Worm (Caenorhabditis elegans) whole organism, young adult: ENCODE measurements around the gene mai-2.
A peak's percentile ranks its signal among the peaks of the same experiment; 100 is the strongest.
"Not testable (repeated sequence)": the region's sequence is repeated elsewhere in the genome, so short reads cannot be mapped to it uniquely, and the experiment has no call there.

ENCODE experiments used
- B0261.1 ChIP-seq: sonication (generic microtip); optimal IDR thresholded peaks from 2 replicates; lab custom pipeline; 2016; ENCODE audit warnings: mild to moderate bottlenecking, missing genetic modification characterization, moderate library complexity, missing compliant biosample characterization
- B0336.3 ChIP-seq: fragments of 200-800 bp; sonication (Bioruptor generic); IDR thresholded peaks from 2 replicates; pipeline ENCODE4 v1.3.6; 2022; ENCODE audit warnings: missing genetic modification characterization, missing compliant biosample characterization
- C06A6.2 ChIP-seq: fragments of 200-800 bp; sonication (Bioruptor generic); conservative IDR thresholded peaks from 2 replicates; pipeline ENCODE4 v1.3.6; 2022; ENCODE audit warnings: missing genetic modification characterization, missing compliant biosample characterization
- F49E8.2 ChIP-seq: sonication (generic microtip); optimal IDR thresholded peaks from 3 replicates; lab custom pipeline; 2017; ENCODE audit warnings: missing genetic modification characterization, mild to moderate bottlenecking, missing compliant biosample characterization, antibody characterized with exemption, moderate library complexity; ENCODE audit not compliant: insufficient read depth
- F57A8.1 ChIP-seq: fragments of 200-800 bp; sonication (Bioruptor generic); optimal IDR thresholded peaks from 2 replicates; lab custom pipeline; 2018; ENCODE audit warnings: mild to moderate bottlenecking, missing genetic modification characterization, moderate library complexity, missing compliant biosample characterization
- F57C9.4 ChIP-seq: sonication (generic microtip); optimal IDR thresholded peaks from 2 replicates; lab custom pipeline; 2017; ENCODE audit warnings: mild to moderate bottlenecking, missing genetic modification characterization, missing compliant biosample characterization
- ama-1 ChIP-seq, 3 experiments: fragments of 150-350 bp in 1 of 3; sonication (generic microtip) in 2 of 3; optimal IDR thresholded peaks; 2 replicates each; lab custom pipeline; 2014 to 2018; ENCODE audit warnings: missing biosample characterization in 2 of 3, missing genetic modification characterization in 2 of 3, missing genetic modification reagents in 2 of 3
- attf-6 ChIP-seq: fragments of 200-800 bp; sonication (Bioruptor generic); IDR thresholded peaks from 2 replicates; pipeline ENCODE4 v1.3.6; 2022; ENCODE audit warnings: missing genetic modification reagents, missing genetic modification characterization, missing compliant biosample characterization
- bed-2 ChIP-seq: fragments of 200-800 bp; sonication (Bioruptor generic); IDR thresholded peaks from 2 replicates; pipeline ENCODE4 v1.3.6; 2022; ENCODE audit warnings: missing genetic modification reagents, missing genetic modification characterization, missing compliant biosample characterization
- ceh-100 ChIP-seq: fragments of 200-800 bp; sonication (Bioruptor generic); IDR thresholded peaks from 2 replicates; pipeline ENCODE4 v1.3.6; 2022; ENCODE audit warnings: missing genetic modification reagents, missing genetic modification characterization, missing compliant biosample characterization
- ceh-79 ChIP-seq: sonication (generic microtip); optimal IDR thresholded peaks from 2 replicates; lab custom pipeline; 2017; ENCODE audit warnings: mild to moderate bottlenecking, missing genetic modification characterization, missing compliant biosample characterization
- egrh-3 ChIP-seq: fragments of 200-800 bp; sonication (Bioruptor generic); IDR thresholded peaks from 2 replicates; pipeline ENCODE4 v1.3.6; 2022; ENCODE audit warnings: missing genetic modification reagents, missing genetic modification characterization, missing compliant biosample characterization
- ekl-4 ChIP-seq: fragments of 200-800 bp; sonication (Bioruptor generic); IDR thresholded peaks from 2 replicates; pipeline ENCODE4 v1.3.6; 2022; ENCODE audit warnings: missing genetic modification reagents, missing genetic modification characterization, missing compliant biosample characterization
- hsf-1 ChIP-seq: fragments of 200-800 bp; sonication (Bioruptor generic); IDR thresholded peaks from 2 replicates; pipeline ENCODE4 v1.3.6; 2022; ENCODE audit warnings: missing genetic modification reagents, missing genetic modification characterization, missing compliant biosample characterization
- let-607 ChIP-seq, 2 experiments: fragments of 200-800 bp in 1 of 2; sonication (Bioruptor generic) in 1 of 2; sonication (generic microtip) in 1 of 2; optimal IDR thresholded peaks; 2 replicates each; lab custom pipeline; 2016 to 2018; ENCODE audit warnings: mild to moderate bottlenecking in 2 of 2, missing compliant biosample characterization in 2 of 2, missing genetic modification characterization in 2 of 2, moderate library complexity in 2 of 2, missing genotype in 1 of 2
- lir-1 ChIP-seq: fragments of 200-800 bp; sonication (Bioruptor generic); conservative IDR thresholded peaks from 2 replicates; pipeline ENCODE4 v1.3.6; 2022; ENCODE audit warnings: missing genetic modification reagents, missing genetic modification characterization, missing compliant biosample characterization
- mxl-1 ChIP-seq: sonication (generic microtip); optimal IDR thresholded peaks from 2 replicates; lab custom pipeline; 2016; ENCODE audit warnings: missing genetic modification characterization, missing compliant biosample characterization
- nhr-120 ChIP-seq: fragments of 200-800 bp; sonication (Bioruptor generic); IDR thresholded peaks from 2 replicates; pipeline ENCODE4 v1.3.6; 2022; ENCODE audit warnings: missing genetic modification characterization, missing compliant biosample characterization
- nhr-80 ChIP-seq: sonication (generic microtip); optimal IDR thresholded peaks from 2 replicates; lab custom pipeline; 2016; ENCODE audit warnings: missing genetic modification characterization, missing compliant biosample characterization
- nhr-90 ChIP-seq: sonication (generic microtip); optimal IDR thresholded peaks from 2 replicates; lab custom pipeline; 2016; ENCODE audit warnings: missing genotype, mild to moderate bottlenecking, missing genetic modification characterization, missing compliant biosample characterization
- pbrm-1 ChIP-seq: fragments of 200-800 bp; sonication (Bioruptor generic); IDR thresholded peaks from 2 replicates; pipeline ENCODE4 v1.3.6; 2022; ENCODE audit warnings: missing genetic modification reagents, missing genetic modification characterization, missing compliant biosample characterization
- rcor-1 ChIP-seq: fragments of 200-800 bp; sonication (Bioruptor generic); IDR thresholded peaks from 2 replicates; pipeline ENCODE4 v1.3.6; 2022; ENCODE audit warnings: missing genetic modification reagents, missing genetic modification characterization, missing compliant biosample characterization
- rec-8 ChIP-seq, 2 experiments: sonication (generic microtip); optimal IDR thresholded peaks; 2 replicates each; lab custom pipeline; 2016; ENCODE audit warnings: mild to moderate bottlenecking in 2 of 2, missing genetic modification characterization in 2 of 2, missing genetic modification reagents in 2 of 2, missing genotype in 2 of 2, missing biosample characterization in 1 of 2, missing compliant biosample characterization in 1 of 2, moderate library complexity in 1 of 2
- snpc-4 ChIP-seq, 5 experiments: fragments of 150-350 bp in 1 of 5; sonication (generic microtip) in 4 of 5; optimal IDR thresholded peaks; 2 replicates each; lab custom pipeline; 2014 to 2018; ENCODE audit warnings: missing genetic modification characterization in 5 of 5, missing biosample characterization in 3 of 5, antibody characterized with exemption in 2 of 5, mild to moderate bottlenecking in 2 of 5, missing compliant biosample characterization in 2 of 5, missing genotype in 2 of 5, moderate library complexity in 2 of 5, missing genetic modification reagents in 1 of 5
- tbp1 ChIP-seq: fragments of 200-800 bp; sonication (Bioruptor generic); optimal IDR thresholded peaks from 2 replicates; lab custom pipeline; 2018; ENCODE audit warnings: mild to moderate bottlenecking, missing genetic modification characterization, missing compliant biosample characterization
- tlf-1 ChIP-seq: fragments of 200-800 bp; sonication (Bioruptor generic); optimal IDR thresholded peaks from 2 replicates; lab custom pipeline; 2018; ENCODE audit warnings: mild to moderate bottlenecking, missing genetic modification characterization, missing compliant biosample characterization
- zfh-2 ChIP-seq: fragments of 200-800 bp; sonication (Bioruptor generic); conservative IDR thresholded peaks from 2 replicates; pipeline ENCODE4 v1.3.6; 2022; ENCODE audit warnings: missing genetic modification reagents, missing genetic modification characterization, missing compliant biosample characterization
- ztf-25 ChIP-seq: fragments of 200-800 bp; sonication (Bioruptor generic); IDR thresholded peaks from 2 replicates; pipeline ENCODE4 v1.3.6; 2022; ENCODE audit warnings: missing genetic modification reagents, missing genetic modification characterization, missing compliant biosample characterization

Gene mai-2

DNA sequence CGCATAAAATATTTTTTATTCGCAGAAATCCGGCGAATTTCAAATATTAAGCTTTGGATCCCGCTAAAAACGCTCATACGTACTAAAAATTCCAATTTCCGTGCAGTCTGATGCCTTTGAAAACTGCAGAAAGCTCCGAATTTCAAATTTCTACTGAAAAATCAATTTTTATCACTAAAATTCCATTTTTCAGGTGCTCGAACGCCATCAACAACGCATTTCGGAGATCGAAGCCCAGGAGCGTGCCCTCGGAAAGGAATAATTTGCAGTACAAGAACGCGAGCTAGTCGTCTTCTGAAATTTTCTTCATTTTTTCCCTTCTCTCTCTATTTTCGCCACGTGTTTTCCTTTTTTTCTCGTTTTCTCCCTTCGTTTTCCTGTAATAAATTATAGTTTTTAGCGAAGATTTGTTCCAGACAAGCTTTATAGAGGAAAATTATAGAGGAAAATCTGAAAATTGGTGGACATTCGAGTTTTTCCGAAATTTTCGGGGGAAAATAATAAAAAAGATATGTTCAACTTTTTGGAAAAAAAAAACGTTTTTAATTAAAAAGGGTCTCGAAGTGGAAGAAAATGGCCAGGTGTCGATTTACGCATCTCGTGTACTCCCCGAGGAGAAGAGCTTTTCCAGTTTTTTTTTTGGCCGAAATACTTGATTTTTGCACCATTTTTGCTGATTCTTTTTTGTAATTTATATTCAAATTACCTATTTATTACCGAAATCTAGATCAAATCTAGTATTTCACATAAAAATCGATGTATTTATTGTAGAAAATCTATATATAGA, 987 bp downstream of the mai-2 start:
- TF ChIP-seq B0336.3 (GFP tag; lab: Robert Waterston, UW), result peak; percentile 45; the same call in 1 of the 2 replicates
- peak in 1 of 2 experiments; percentile 13 for TF ChIP-seq let-607 (tag; optimal IDR thresholded peaks at IDR 0.05; lab: Kevin White, UChicago)
- no peak for TF ChIP-seq ama-1 (optimal IDR thresholded peaks at IDR 0.05; lab: Kevin White, UChicago)
- peak in 1 of 2 experiments; percentile 47 for TF ChIP-seq ama-1 (GFP tag; optimal IDR thresholded peaks at IDR 0.05; lab: Kevin White, UChicago)
- TF ChIP-seq tlf-1, result peak; percentile 4
- TF ChIP-seq lir-1 (GFP tag; lab: Robert Waterston, UW), result no peak

DNA sequence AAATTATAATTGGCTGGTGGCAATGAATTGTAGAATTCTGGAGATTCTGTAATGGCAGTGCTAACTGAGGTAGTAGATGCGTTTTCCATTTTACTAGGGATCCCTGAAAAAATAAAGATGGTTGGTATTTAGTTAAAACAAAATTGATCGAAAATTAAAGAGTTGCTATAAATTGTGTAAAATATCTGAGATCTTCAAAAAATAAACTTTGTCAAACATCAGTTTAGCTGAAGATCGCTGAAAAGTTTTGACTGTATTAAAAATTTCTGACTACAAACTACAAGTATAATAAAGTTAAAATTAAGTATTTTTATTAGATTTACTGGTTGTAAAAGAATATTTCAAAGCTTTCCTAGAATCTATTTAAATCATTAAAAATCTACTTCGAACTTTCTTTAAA, 4.3 kb downstream of the mai-2 start, which contains the start of gene B0546.5:
Gene B0546.5 (minus strand): TSS at position 101 of the 400 bp plus-strand sequence.
- not testable (repeated sequence) for TF ChIP-seq pbrm-1; mxl-1; tbp1 (GFP tag; lab: Kevin White, UChicago)

DNA sequence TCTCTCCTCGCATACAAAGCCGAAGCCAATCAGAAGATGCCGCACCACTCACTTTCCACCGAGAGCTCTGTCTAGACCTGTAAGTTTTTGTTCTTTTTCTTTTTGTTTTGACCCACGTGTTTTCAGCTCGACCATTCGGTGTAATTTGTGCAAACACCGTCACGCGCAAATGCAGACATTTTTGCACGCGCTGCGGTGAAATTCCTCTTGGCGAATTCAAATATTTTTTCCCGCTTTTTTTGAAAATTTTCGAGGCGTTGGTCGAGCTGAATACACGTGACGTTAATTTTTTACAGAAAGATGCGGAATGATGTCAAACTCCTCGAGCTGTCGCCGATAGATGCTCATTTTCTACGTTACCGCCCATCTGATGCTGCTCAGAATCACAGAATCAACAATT, 8.4 kb downstream of the mai-2 start, which contains the start of gene C04C3.4:
Gene C04C3.4 (plus strand): TSS at position 301 of the 400 bp plus-strand sequence.
- not testable (repeated sequence) for TF ChIP-seq F57A8.1; F57C9.4 (tag; lab: Kevin White, UChicago); mxl-1

DNA sequence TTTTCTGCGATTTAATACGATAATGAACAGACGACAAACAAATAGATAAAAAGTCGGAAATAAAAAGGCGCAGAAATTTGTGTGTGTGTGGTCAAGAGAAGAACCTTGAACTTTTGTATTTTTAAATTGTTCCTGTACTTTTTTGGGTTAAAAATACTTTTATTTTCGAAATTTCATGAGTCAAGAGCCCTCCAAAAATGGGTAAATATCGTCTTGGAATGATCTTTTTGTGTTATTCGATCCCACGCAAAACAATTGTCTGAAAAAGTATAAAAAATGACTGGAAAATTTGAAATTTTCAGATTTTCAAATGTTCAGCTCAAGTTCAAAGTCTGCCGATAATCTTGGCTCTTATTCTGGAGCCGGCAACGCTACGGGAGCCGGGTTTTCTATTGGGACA, 9.9 kb downstream of the mai-2 start, which contains the start of gene C04C3.14:
Gene C04C3.14 (plus strand): TSS at position 301 of the 400 bp plus-strand sequence.
- TF ChIP-seq rcor-1 (GFP tag; lab: Robert Waterston, UW) (no peak), ztf-25 (GFP tag; lab: Robert Waterston, UW) (no peak), ceh-79 (tag; lab: Kevin White, UChicago) (no peak), lir-1 (GFP tag; lab: Robert Waterston, UW) (no peak), C06A6.2 (GFP tag; lab: Robert Waterston, UW) (no peak), ekl-4 (no peak), B0261.1 (tag; lab: Kevin White, UChicago) (no peak), nhr-120 (no peak), hsf-1 (GFP tag; lab: Robert Waterston, UW) (no peak), F49E8.2 (no peak), attf-6 (GFP tag; lab: Robert Waterston, UW) (no peak), nhr-80 (tag; lab: Kevin White, UChicago) (no peak), nhr-90 (tag; lab: Kevin White, UChicago) (no peak), snpc-4 (GFP tag; optimal IDR thresholded peaks at IDR 0.05; lab: Kevin White, UChicago) (no peak), snpc-4 (tag; optimal IDR thresholded peaks at IDR 0.05; lab: Kevin White, UChicago) (no peak), rec-8 (tag; optimal IDR thresholded peaks at IDR 0.05; lab: Kevin White, UChicago) (no peak)

DNA sequence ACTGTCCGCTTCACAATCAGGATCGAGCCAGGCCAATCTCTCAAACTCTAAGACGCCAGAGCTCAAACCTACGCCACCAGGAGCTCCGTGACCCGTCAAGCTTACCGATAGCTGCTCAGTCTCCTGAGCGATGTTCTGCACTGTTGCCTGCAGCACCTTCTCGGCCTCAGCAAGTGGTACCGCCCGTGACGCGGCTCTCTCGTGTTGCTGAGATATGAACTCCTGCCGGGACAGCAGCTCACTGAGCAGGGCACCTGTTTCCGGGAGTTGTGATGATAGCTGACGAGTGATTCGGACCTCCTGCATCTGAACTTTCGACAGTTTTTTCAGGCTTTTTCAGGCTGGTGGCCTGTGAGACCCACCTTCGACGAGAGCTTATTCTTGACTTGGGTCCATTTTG, 12.4 kb downstream of the mai-2 start:
- TF ChIP-seq egrh-3 (GFP tag; lab: Robert Waterston, UW) (peak; percentile 50; the same call in 1 of the 2 replicates), zfh-2 (GFP tag; lab: Robert Waterston, UW) (peak; percentile 62; the same call in 1 of the 2 replicates), ceh-100 (GFP tag; lab: Robert Waterston, UW) (no peak), bed-2 (GFP tag; lab: Robert Waterston, UW) (0 out of 2 replicates have a peak, but pooled peaks have one; percentile 26), nhr-120 (no peak)
- TF ChIP-seq, all 124 proteins: peak for 3
